Fruit fly (Drosophila melanogaster): ENCODE data around the gene sgl.

DNA sequence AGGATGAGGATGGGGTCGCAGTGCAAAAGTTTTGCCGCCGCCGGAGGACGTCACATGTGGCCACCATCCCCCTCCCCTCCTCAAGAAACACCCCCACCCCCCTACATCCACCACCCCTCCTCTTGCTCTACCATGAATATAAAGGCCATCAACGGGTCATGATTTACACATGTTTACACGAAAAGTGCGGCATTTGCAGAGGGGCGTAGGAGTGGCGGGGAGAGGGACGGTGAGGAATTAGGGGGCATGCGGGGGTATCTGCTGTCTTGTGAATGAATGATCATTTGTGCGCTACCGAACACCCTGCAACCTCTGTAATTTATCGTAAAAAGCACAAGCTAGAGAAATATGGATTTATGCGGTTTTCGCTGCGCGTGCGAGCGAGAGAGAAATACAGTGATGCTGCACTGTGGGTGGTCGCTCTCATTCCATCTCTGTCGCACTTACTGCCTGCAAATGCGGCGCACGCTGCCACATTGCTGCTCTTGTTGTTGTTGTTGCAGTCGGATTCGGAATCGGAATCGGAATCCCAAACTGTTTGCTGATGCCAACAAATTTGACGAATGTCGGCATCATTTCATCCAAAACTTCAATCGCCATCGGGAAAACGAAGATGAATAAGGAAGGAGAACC is 16.7 kb upstream of the sgl start:
- TF ChIP-seq psq (optimal IDR thresholded peaks at IDR 0.05) (no peak), Dll (optimal IDR thresholded peaks at IDR 0.05) (no peak), pan (optimal IDR thresholded peaks at IDR 0.05) (no peak), usp (GFP tag; optimal IDR thresholded peaks at IDR 0.05) (no peak)

All from whole organism.